Fruit fly (Drosophila melanogaster) whole organism, prepupa: Measurements from ENCODE around the gene Cpr76Bd.

Experiments
- Blimp-1 ChIP-seq: fragments of 200-800 bp; sonication (Bioruptor generic); optimal IDR thresholded peaks from 3 replicates; lab custom pipeline; 2017; ENCODE audit warnings: missing biosample characterization, missing genetic modification characterization, mild to moderate bottlenecking, moderate library complexity, missing genetic modification reagents
- CG11902 ChIP-seq: fragments of 200-800 bp; sonication (Bioruptor generic); optimal IDR thresholded peaks from 3 replicates; lab custom pipeline; 2016; ENCODE audit warnings: missing biosample characterization, missing genetic modification characterization
- CG8319 ChIP-seq: fragments of 200-800 bp; sonication (Bioruptor generic); optimal IDR thresholded peaks from 3 replicates; lab custom pipeline; 2016; ENCODE audit warnings: missing biosample characterization, missing genetic modification characterization
- Lpt ChIP-seq: fragments of 200-800 bp; sonication (Bioruptor generic); optimal IDR thresholded peaks from 3 replicates; lab custom pipeline; 2016; ENCODE audit warnings: missing biosample characterization, missing genetic modification characterization
- Sox102F ChIP-seq: fragments of 200-800 bp; sonication (Bioruptor generic); optimal IDR thresholded peaks from 2 replicates; lab custom pipeline; 2016; ENCODE audit warnings: missing biosample characterization, mild to moderate bottlenecking, missing genetic modification characterization
- eg ChIP-seq: fragments of 200-800 bp; sonication (Bioruptor generic); IDR thresholded peaks from 3 replicates; pipeline ENCODE4 v1.3.6; 2022; ENCODE audit warnings: missing biosample characterization, missing genetic modification characterization

dm6 chr3L:19544810-19545209, 12.3 kb downstream of the Cpr76Bd start, which contains the start of the genes CG46435 and Rcd7:
- no peak for TF ChIP-seq Sox102F (GFP tag; lab: Kevin White, UChicago)
- TF ChIP-seq Blimp-1 (GFP tag; lab: Kevin White, UChicago), result no peak
- no peak for TF ChIP-seq eg
- TF ChIP-seq CG11902 (GFP tag; lab: Kevin White, UChicago), result no peak
- TF ChIP-seq Lpt (GFP tag; lab: Kevin White, UChicago), result no peak
- TF ChIP-seq CG8319, result no peak
